Fruit fly (Drosophila melanogaster) whole organism, embryonic: ENCODE data around the gene spidey.

Experiments used
- Atf3 ChIP-seq: fragments of 200-800 bp; sonication (Bioruptor generic); optimal IDR thresholded peaks from 3 replicates; lab custom pipeline; 2016; ENCODE audit warnings: missing biosample characterization, missing genetic modification characterization
- CG10462 ChIP-seq: fragments of 200-800 bp; sonication (Bioruptor generic); optimal IDR thresholded peaks from 2 replicates; lab custom pipeline; 2016; ENCODE audit warnings: missing biosample characterization, missing genetic modification characterization
- CG13287 ChIP-seq: fragments of 200-800 bp; sonication (Bioruptor generic); IDR thresholded peaks from 2 replicates; pipeline ENCODE4 v1.3.6; 2022; ENCODE audit warnings: missing biosample characterization, missing genetic modification characterization; ENCODE audit not compliant: partially characterized antibody
- CG13894 ChIP-seq: fragments of 200-800 bp; sonication (Bioruptor generic); optimal IDR thresholded peaks from 3 replicates; lab custom pipeline; 2018; ENCODE audit warnings: missing biosample characterization, mild to moderate bottlenecking, missing genetic modification characterization, moderate library complexity
- CG1792 ChIP-seq: fragments of 200-800 bp; sonication (Bioruptor generic); optimal IDR thresholded peaks from 2 replicates; lab custom pipeline; 2016; ENCODE audit warnings: missing biosample characterization, missing genetic modification characterization
- CG32767 ChIP-seq: fragments of 200-800 bp; sonication (Bioruptor generic); IDR thresholded peaks from 2 replicates; pipeline ENCODE4 v1.3.6; 2022; ENCODE audit warnings: missing biosample characterization, missing genetic modification characterization
- CG34224 ChIP-seq: fragments of 200-800 bp; sonication (Bioruptor generic); IDR thresholded peaks from 3 replicates; pipeline ENCODE4 v1.3.6; 2022; ENCODE audit warnings: missing biosample characterization, missing genetic modification characterization; ENCODE audit not compliant: partially characterized antibody
- CG4360 ChIP-seq: fragments of 200-800 bp; sonication (Bioruptor generic); IDR thresholded peaks from 2 replicates; pipeline ENCODE4 v1.3.6; 2022; ENCODE audit warnings: missing biosample characterization, missing genetic modification characterization
- CG43689 ChIP-seq: fragments of 200-800 bp; sonication (Bioruptor generic); IDR thresholded peaks from 2 replicates; pipeline ENCODE4 v1.3.6; 2022; ENCODE audit warnings: missing biosample characterization, missing genetic modification characterization
- CG7357 ChIP-seq: fragments of 200-800 bp; sonication (Bioruptor generic); IDR thresholded peaks from 3 replicates; pipeline ENCODE4 v1.3.6; 2022; ENCODE audit warnings: missing biosample characterization, missing genetic modification characterization
- CG8290 ChIP-seq, 3 experiments: fragments of 200-800 bp; sonication (Bioruptor generic); optimal IDR thresholded peaks; 2 replicates each; lab custom pipeline; 2016 to 2019; ENCODE audit warnings: missing biosample characterization in 3 of 3, missing genetic modification characterization in 3 of 3, mild to moderate bottlenecking in 2 of 3, moderate library complexity in 1 of 3
- CG8924 ChIP-seq: fragments of 200-800 bp; optimal IDR thresholded peaks from 3 replicates; lab custom pipeline; 2019; ENCODE audit warnings: missing biosample characterization, mild to moderate bottlenecking, missing genetic modification characterization, moderate library complexity
- CG9932 ChIP-seq: fragments of 200-800 bp; sonication (Bioruptor generic); IDR thresholded peaks from 2 replicates; pipeline ENCODE4 v1.3.6; 2022; ENCODE audit warnings: missing biosample characterization, missing genetic modification characterization
- CoRest ChIP-seq: fragments of 200-800 bp; sonication (Bioruptor generic); optimal IDR thresholded peaks from 3 replicates; lab custom pipeline; 2018; ENCODE audit warnings: missing biosample characterization, mild to moderate bottlenecking, missing genetic modification characterization, moderate library complexity
- Deaf1 ChIP-seq: fragments of 200-800 bp; optimal IDR thresholded peaks from 3 replicates; lab custom pipeline; 2019; ENCODE audit warnings: missing biosample characterization, mild to moderate bottlenecking, missing genetic modification characterization, moderate library complexity
- Gsc ChIP-seq: fragments of 200-800 bp; sonication (Bioruptor generic); IDR thresholded peaks from 2 replicates; pipeline ENCODE4 v1.3.6; 2022; ENCODE audit warnings: missing biosample characterization, missing genetic modification characterization
- HLH3B ChIP-seq: fragments of 200-800 bp; sonication (Bioruptor generic); IDR thresholded peaks from 2 replicates; pipeline ENCODE4 v1.3.6; 2022; ENCODE audit warnings: missing biosample characterization, missing genetic modification characterization
- HmgZ ChIP-seq: fragments of 200-800 bp; sonication (Bioruptor generic); optimal IDR thresholded peaks from 2 replicates; lab custom pipeline; 2018; ENCODE audit warnings: missing biosample characterization, mild to moderate bottlenecking, missing genetic modification characterization
- Hr78 ChIP-seq, 2 experiments: fragments of 200-800 bp in 1 of 2; fragments of >200 bp in 1 of 2; sonication (Bioruptor generic) in 1 of 2; optimal IDR thresholded peaks; 2 replicates each; lab custom pipeline; 2017 to 2019; ENCODE audit warnings: missing biosample characterization in 2 of 2, missing genetic modification characterization in 2 of 2, mild to moderate bottlenecking in 1 of 2, moderate library complexity in 1 of 2
- MTF-1 ChIP-seq: fragments of 200-800 bp; sonication (Bioruptor generic); optimal IDR thresholded peaks from 2 replicates; lab custom pipeline; 2018; ENCODE audit warnings: missing biosample characterization, mild to moderate bottlenecking, missing genetic modification characterization, borderline replicate concordance
- Mes4 ChIP-seq: fragments of 200-800 bp; sonication (Bioruptor generic); optimal IDR thresholded peaks from 2 replicates; lab custom pipeline; 2016; ENCODE audit warnings: missing biosample characterization, missing genetic modification characterization
- Oaz ChIP-seq: fragments of 200-800 bp; sonication (Bioruptor generic); IDR thresholded peaks from 2 replicates; pipeline ENCODE4 v1.3.6; 2022; ENCODE audit warnings: missing biosample characterization, missing genetic modification characterization
- Optix ChIP-seq: fragments of 200-800 bp; sonication (Bioruptor generic); IDR thresholded peaks from 3 replicates; pipeline ENCODE4 v1.3.6; 2022; ENCODE audit warnings: missing biosample characterization, missing genetic modification characterization
- Stat92E ChIP-seq, 3 experiments: fragments of >200 bp in 2 of 3; fragments of 200-800 bp in 1 of 3; sonication (Bioruptor generic) in 1 of 3; optimal IDR thresholded peaks; 2 replicates each; lab custom pipeline; 2017 to 2019; ENCODE audit warnings: missing biosample characterization in 3 of 3, missing genetic modification characterization in 3 of 3, mild to moderate bottlenecking in 1 of 3, moderate library complexity in 1 of 3
- Tbp ChIP-seq: fragments of >200 bp; optimal IDR thresholded peaks from 2 replicates; lab custom pipeline; 2018; ENCODE audit warnings: missing biosample characterization, missing genetic modification characterization
- Trl ChIP-seq, 3 experiments: fragments of >200 bp in 2 of 3; fragments of 200-800 bp in 1 of 3; sonication (Bioruptor generic) in 1 of 3; optimal IDR thresholded peaks; 2 replicates in 1 of 3; 3 replicates in 2 of 3; lab custom pipeline; 2016 to 2017; ENCODE audit warnings: missing biosample characterization in 1 of 3, missing genetic modification characterization in 1 of 3
- br ChIP-seq: fragments of >200 bp; optimal IDR thresholded peaks from 2 replicates; lab custom pipeline; 2017
- cg ChIP-seq: fragments of 200-800 bp; sonication (Bioruptor generic); optimal IDR thresholded peaks from 3 replicates; lab custom pipeline; 2019; ENCODE audit warnings: missing biosample characterization, mild to moderate bottlenecking, missing genetic modification characterization, moderate library complexity
- chinmo ChIP-seq: fragments of 200-800 bp; sonication (Bioruptor generic); IDR thresholded peaks from 4 replicates; pipeline ENCODE4 v1.3.6; 2022; ENCODE audit warnings: missing biosample characterization, missing genetic modification characterization; ENCODE audit not compliant: partially characterized antibody
- crol ChIP-seq: fragments of 200-800 bp; sonication (Bioruptor generic); IDR thresholded peaks from 2 replicates; pipeline ENCODE4 v1.3.6; 2022; ENCODE audit warnings: missing biosample characterization, missing genetic modification characterization
- ems ChIP-seq: fragments of 200-800 bp; sonication (Bioruptor generic); optimal IDR thresholded peaks from 3 replicates; lab custom pipeline; 2016; ENCODE audit warnings: missing biosample characterization, missing genetic modification characterization
- eyg ChIP-seq: fragments of 200-800 bp; sonication (Bioruptor generic); optimal IDR thresholded peaks from 3 replicates; lab custom pipeline; 2016; ENCODE audit warnings: missing biosample characterization, missing genetic modification characterization
- gro ChIP-seq: fragments of 200-800 bp; sonication (Bioruptor generic); optimal IDR thresholded peaks from 2 replicates; lab custom pipeline; 2016; ENCODE audit warnings: missing biosample characterization, missing genetic modification characterization
- kni ChIP-seq: fragments of 200-800 bp; sonication (Bioruptor generic); optimal IDR thresholded peaks from 3 replicates; lab custom pipeline; 2017; ENCODE audit warnings: mild to moderate bottlenecking, missing biosample characterization, missing genetic modification reagents, missing genetic modification characterization
- nom ChIP-seq: fragments of 200-800 bp; sonication (Bioruptor generic); optimal IDR thresholded peaks from 2 replicates; lab custom pipeline; 2017; ENCODE audit warnings: missing biosample characterization, missing genetic modification characterization, mild to moderate bottlenecking, moderate library complexity, missing genetic modification reagents
- row ChIP-seq: fragments of 200-800 bp; sonication (Bioruptor generic); IDR thresholded peaks from 3 replicates; pipeline ENCODE4 v1.3.6; 2022; ENCODE audit warnings: missing biosample characterization, missing genetic modification characterization
- sens ChIP-seq: fragments of 200-800 bp; sonication (Bioruptor generic); peaks from one replicate; lab custom pipeline; 2016; ENCODE audit warnings: missing biosample characterization, missing genetic modification characterization
- seq ChIP-seq: fragments of 200-800 bp; sonication (Bioruptor generic); IDR thresholded peaks from 2 replicates; pipeline ENCODE4 v1.3.6; 2022; ENCODE audit warnings: missing biosample characterization, missing genetic modification characterization
- wor ChIP-seq: fragments of 200-800 bp; sonication (Bioruptor generic); IDR thresholded peaks from 2 replicates; pipeline ENCODE4 v1.3.6; 2022; ENCODE audit warnings: missing biosample characterization, missing genetic modification characterization
- zfh2 ChIP-seq: fragments of 200-800 bp; sonication (Bioruptor generic); optimal IDR thresholded peaks from 2 replicates; lab custom pipeline; 2016; ENCODE audit warnings: missing biosample characterization, missing genetic modification characterization

The spidey gene

DNA sequence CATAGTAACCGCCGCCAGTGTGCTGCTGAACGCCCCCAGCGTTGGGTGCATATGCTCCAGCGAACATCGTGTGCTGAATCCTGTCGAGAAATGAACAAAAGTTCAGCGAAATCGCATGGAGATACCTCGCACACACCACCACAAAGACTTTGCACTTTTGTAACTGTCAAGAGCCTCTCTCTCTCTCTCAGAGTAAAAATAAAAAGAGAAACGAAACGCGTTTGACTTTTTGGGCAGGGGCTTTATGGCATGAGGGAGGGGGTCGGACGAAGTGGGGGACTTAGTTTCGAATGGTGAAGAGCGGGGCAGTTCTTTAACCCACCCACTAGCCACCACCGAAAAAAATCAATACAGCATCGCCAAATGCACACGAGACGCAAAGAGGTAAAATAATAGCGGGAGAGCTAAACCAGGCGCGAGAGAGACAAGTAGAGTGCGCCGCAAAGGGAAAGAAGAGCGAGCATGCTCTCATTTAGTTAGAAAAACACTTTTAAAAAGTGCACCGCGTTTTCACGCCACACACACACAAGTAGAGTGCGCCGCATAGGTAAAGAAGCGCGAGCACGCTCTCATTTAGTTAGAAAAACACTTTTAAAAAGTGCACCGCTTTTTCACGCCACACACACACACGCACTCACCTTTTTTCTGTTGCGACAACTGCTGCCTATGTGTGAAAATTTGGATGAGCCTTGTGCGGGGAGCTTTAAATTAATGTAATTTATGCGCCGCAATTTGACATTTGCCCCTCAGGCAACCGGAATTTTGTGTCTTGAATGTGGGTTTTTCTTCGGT lies 21.7 kb downstream of the spidey start (continued):
- TF ChIP-seq CG10462 (GFP tag; lab: Kevin White, UChicago) (no peak), CG43689 (GFP tag; lab: Robert Waterston, UW) (no peak), CG34224 (GFP tag; lab: Robert Waterston, UW) (0 out of 3 replicates have a peak, but pooled peaks have one; percentile 15), kni (GFP tag; lab: Kevin White, UChicago) (peak; percentile 76), Optix (no peak), Hr78 (GFP tag; optimal IDR thresholded peaks at IDR 0.05; lab: Kevin White, UChicago) (peak in 1 of 2 experiments; percentile 30), chinmo (0 out of 4 replicates have a peak, but pooled peaks have one; percentile 46), CG8290 (GFP tag; optimal IDR thresholded peaks at IDR 0.05; lab: Kevin White, UChicago) (no peak), CG8290 (tag; optimal IDR thresholded peaks at IDR 0.05; lab: Kevin White, UChicago) (no peak), Tbp (GFP tag; lab: Kevin White, UChicago) (no peak), CG9932 (GFP tag; lab: Robert Waterston, UW) (no peak), CG7357 (GFP tag; lab: Robert Waterston, UW) (no peak), crol (GFP tag; lab: Robert Waterston, UW) (peak; percentile 94), HLH3B (GFP tag; lab: Robert Waterston, UW) (no peak), Deaf1 (tag; lab: Kevin White, UChicago) (peak; percentile 27), gro (GFP tag; lab: Kevin White, UChicago) (no peak), CG13894 (tag; lab: Kevin White, UChicago) (no peak), br (lab: Kevin White, UChicago) (no peak), CG8924 (no peak), Mes4 (GFP tag; lab: Kevin White, UChicago) (no peak), cg (peak; percentile 83), seq (GFP tag; lab: Robert Waterston, UW) (peak; percentile 25; the same call in 1 of the 2 replicates), HmgZ (tag; lab: Kevin White, UChicago) (no peak), eyg (GFP tag; lab: Kevin White, UChicago) (no peak), Stat92E (GFP tag; optimal IDR thresholded peaks at IDR 0.05; lab: Kevin White, UChicago) (peak in 1 of 3 experiments; percentile 13), Gsc (GFP tag; lab: Robert Waterston, UW) (no peak), MTF-1 (GFP tag; lab: Kevin White, UChicago) (peak; percentile 87), Oaz (GFP tag; lab: Robert Waterston, UW) (no peak), zfh2 (GFP tag; lab: Kevin White, UChicago) (no peak), CG13287 (GFP tag; lab: Robert Waterston, UW) (peak; percentile 11), ems (no peak), CoRest (tag; lab: Kevin White, UChicago) (no peak), CG4360 (GFP tag; lab: Robert Waterston, UW) (no peak), Trl (optimal IDR thresholded peaks at IDR 0.05; lab: Kevin White, UChicago) (peak in 1 of 2 experiments; percentile 91), Trl (GFP tag; optimal IDR thresholded peaks at IDR 0.05; lab: Kevin White, UChicago) (no peak), Atf3 (no peak), sens (GFP tag; lab: Kevin White, UChicago) (no peak), CG1792 (no peak), row (GFP tag; lab: Robert Waterston, UW) (no peak), wor (no peak), CG32767 (GFP tag; lab: Robert Waterston, UW) (no peak), nom (GFP tag; lab: Kevin White, UChicago) (peak; percentile 76)
